Worm (Caenorhabditis elegans): ENCODE results near the gene Y38E10A.14.

Gene Y38E10A.14

ce11 chrII:12659676-12660371, 35.5 kb upstream of the Y38E10A.14 start (continued):
- TF ChIP-seq C34B4.2 (tag; optimal IDR thresholded peaks at IDR 0.05) (no peak), lin-14 (GFP tag; optimal IDR thresholded peaks at IDR 0.05) (peak; percentile 90), hpl-2 (GFP tag; optimal IDR thresholded peaks at IDR 0.05) (no peak), fkh-8 (tag; optimal IDR thresholded peaks at IDR 0.05) (peak; percentile 16), unc-62 (GFP tag; optimal IDR thresholded peaks at IDR 0.05) (no peak), irx-1 (tag; optimal IDR thresholded peaks at IDR 0.05) (peak; percentile 22), nhr-237 (tag; optimal IDR thresholded peaks at IDR 0.05) (no peak), ceh-8 (GFP tag; optimal IDR thresholded peaks at IDR 0.05) (no peak), elt-2 (tag; optimal IDR thresholded peaks at IDR 0.05) (no peak), elt-3 (tag; optimal IDR thresholded peaks at IDR 0.05) (peak in 1 of 6 experiments; percentile 15), lin-15B (tag; optimal IDR thresholded peaks at IDR 0.05) (no peak), unc-98 (GFP tag; IDR thresholded peaks at IDR 0.05) (peak; percentile 48), lir-3 (tag; optimal IDR thresholded peaks at IDR 0.05; ENCODE audit: poor library complexity) (no peak), nhr-47 (tag; optimal IDR thresholded peaks at IDR 0.05) (peak; percentile 20), snpc-4 (tag; optimal IDR thresholded peaks at IDR 0.05) (no peak), rnt-1 (tag; optimal IDR thresholded peaks at IDR 0.05) (peak; percentile 68), isw-1 (GFP tag; IDR thresholded peaks at IDR 0.05) (no peak), grh-1 (GFP tag; IDR thresholded peaks at IDR 0.05) (no peak), dsc-1 (tag; optimal IDR thresholded peaks at IDR 0.05) (peak; percentile 95), xbp-1 (tag; optimal IDR thresholded peaks at IDR 0.05) (no peak), nhr-71 (tag; optimal IDR thresholded peaks at IDR 0.05) (peak; percentile 76), ztf-4 (tag; optimal IDR thresholded peaks at IDR 0.05) (no peak), swsn-7 (tag; optimal IDR thresholded peaks at IDR 0.05) (peak; percentile 24), C04F5.9 (tag; optimal IDR thresholded peaks at IDR 0.05) (no peak), nhr-19 (GFP tag; conservative IDR thresholded peaks at IDR 0.05) (peak; percentile 52), efl-3 (GFP tag; optimal IDR thresholded peaks at IDR 0.05) (no peak)

ce11 chrII:12658409-12658808, 34.1 kb upstream of the Y38E10A.14 start:
- TF ChIP-seq aha-1 (tag; optimal IDR thresholded peaks at IDR 0.05) (no peak), lin-14 (GFP tag; optimal IDR thresholded peaks at IDR 0.05) (peak; percentile 36), rnt-1 (tag; optimal IDR thresholded peaks at IDR 0.05) (peak; percentile 40), lsy-2 (tag; optimal IDR thresholded peaks at IDR 0.05) (peak in 1 of 2 experiments; percentile 22), xbp-1 (tag; optimal IDR thresholded peaks at IDR 0.05) (no peak), dpl-1 (GFP tag; optimal IDR thresholded peaks at IDR 0.05) (no peak), nhr-11 (tag; optimal IDR thresholded peaks at IDR 0.05) (no peak), snpc-4 (tag; optimal IDR thresholded peaks at IDR 0.05) (peak; percentile 6), zag-1 (tag; optimal IDR thresholded peaks at IDR 0.05) (no peak), mdl-1 (tag; optimal IDR thresholded peaks at IDR 0.05) (peak in 1 of 2 experiments; percentile 23), fkh-10 (GFP tag; optimal IDR thresholded peaks at IDR 0.05) (no peak), fkh-4 (tag; optimal IDR thresholded peaks at IDR 0.05; ENCODE audit: borderline replicate concordance) (no peak), nhr-71 (tag; optimal IDR thresholded peaks at IDR 0.05) (no peak), nhr-77 (tag; optimal IDR thresholded peaks at IDR 0.05) (no peak), unc-86 (tag; optimal IDR thresholded peaks at IDR 0.05) (no peak), blmp-1 (tag; optimal IDR thresholded peaks at IDR 0.05) (no peak), nhr-28 (tag; optimal IDR thresholded peaks at IDR 0.05) (no peak), F16B12.6 (tag; optimal IDR thresholded peaks at IDR 0.05) (no peak), efl-3 (GFP tag; optimal IDR thresholded peaks at IDR 0.05) (no peak)

DNA sequence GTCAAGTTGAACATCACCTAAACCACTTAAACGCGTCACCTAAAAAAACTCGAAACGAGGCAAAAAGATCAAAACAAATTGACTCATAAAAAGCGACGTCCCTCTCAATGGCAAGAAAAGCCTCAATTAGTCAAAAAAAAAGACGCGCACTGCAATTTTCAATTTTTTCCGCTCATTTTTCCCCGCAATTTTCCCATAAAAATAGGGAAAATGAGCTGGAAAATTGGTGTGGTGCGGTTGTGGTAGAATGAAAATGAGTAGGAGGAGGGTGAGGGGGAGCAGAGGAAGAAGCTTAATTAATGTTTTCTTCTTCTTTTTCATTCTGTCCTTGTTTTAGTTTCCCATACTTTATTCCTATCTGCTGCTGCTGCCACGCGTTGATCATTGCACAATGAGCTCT, 33.3 kb upstream of the Y38E10A.14 start:
- no peak for TF ChIP-seq unc-98 (GFP tag; IDR thresholded peaks at IDR 0.05)
- TF ChIP-seq lin-14 (GFP tag; optimal IDR thresholded peaks at IDR 0.05), result peak; percentile 52

Data from whole organism, L1 larva.